Worm (Caenorhabditis elegans): ENCODE data around the gene egl-6.

ce11 chrX:5917284-5917683, 13.6 kb upstream of the egl-6 start, which contains the start of gene Y23B4A.1:
- TF ChIP-seq zag-1 (tag; optimal IDR thresholded peaks at IDR 0.05), result no peak
- TF ChIP-seq nhr-237 (tag; optimal IDR thresholded peaks at IDR 0.05), result no peak
- no peak for TF ChIP-seq lin-13 (GFP tag; optimal IDR thresholded peaks at IDR 0.05)
- no peak for TF ChIP-seq snpc-4 (tag; optimal IDR thresholded peaks at IDR 0.05)
- TF ChIP-seq elt-3 (tag; optimal IDR thresholded peaks at IDR 0.05), result no peak
- no peak for TF ChIP-seq ztf-11 (tag; optimal IDR thresholded peaks at IDR 0.05)
- no peak for TF ChIP-seq lsy-2 (tag; optimal IDR thresholded peaks at IDR 0.05)
